Worm (Caenorhabditis elegans): ENCODE measurements around the gene T05A8.3.

Gene T05A8.3

ce11 chrII:2717335-2717734, at the start of gene T05A8.3:
TSS of gene T05A8.3 (minus strand) at chrII:2717435.
- TF ChIP-seq flh-1 (GFP tag; optimal IDR thresholded peaks at IDR 0.05) (no peak), zip-8 (tag; optimal IDR thresholded peaks at IDR 0.05) (no peak), ceh-39 (tag; optimal IDR thresholded peaks at IDR 0.05) (no peak), nhr-237 (tag; optimal IDR thresholded peaks at IDR 0.05) (no peak), ceh-43 (GFP tag; optimal IDR thresholded peaks at IDR 0.05) (no peak), nhr-76 (tag; optimal IDR thresholded peaks at IDR 0.05) (no peak), unc-62 (GFP tag; optimal IDR thresholded peaks at IDR 0.05) (no peak), cnd-1 (tag; optimal IDR thresholded peaks at IDR 0.05) (no peak), unc-120 (tag; optimal IDR thresholded peaks at IDR 0.05; ENCODE audit: poor library complexity, severe bottlenecking) (no peak), nhr-12 (tag; optimal IDR thresholded peaks at IDR 0.05) (no peak), bed-3 (GFP tag; optimal IDR thresholded peaks at IDR 0.05) (no peak), drap-1 (GFP tag; optimal IDR thresholded peaks at IDR 0.05) (no peak), lin-32 (GFP tag; optimal IDR thresholded peaks at IDR 0.05) (no peak), lsy-2 (tag; optimal IDR thresholded peaks at IDR 0.05) (no peak), mab-5 (tag; optimal IDR thresholded peaks at IDR 0.05) (no peak), mls-2 (tag; optimal IDR thresholded peaks at IDR 0.05) (no peak), elt-1 (tag; optimal IDR thresholded peaks at IDR 0.05; ENCODE audit: borderline replicate concordance, insufficient read depth) (no peak)

ce11 chrII:2766331-2766730, 49.1 kb upstream of the T05A8.3 start, which contains the start of gene F08D12.15:
TSS of gene F08D12.15 (plus strand) at chrII:2766631.
- no peak for TF ChIP-seq mls-2 (tag; optimal IDR thresholded peaks at IDR 0.05)
- TF ChIP-seq nhr-12 (tag; optimal IDR thresholded peaks at IDR 0.05), result no peak

- TF ChIP-seq ces-1 (GFP tag; optimal IDR thresholded peaks at IDR 0.05), result no peak
- no peak for TF ChIP-seq nhr-12 (tag; optimal IDR thresholded peaks at IDR 0.05)
- no peak for TF ChIP-seq pha-4 (tag; optimal IDR thresholded peaks at IDR 0.05)
- no peak for TF ChIP-seq drap-1 (GFP tag; optimal IDR thresholded peaks at IDR 0.05)
- TF ChIP-seq hlh-1 (tag; optimal IDR thresholded peaks at IDR 0.05), result no peak
- no peak for TF ChIP-seq lin-13 (tag; optimal IDR thresholded peaks at IDR 0.05)
- TF ChIP-seq flh-1 (GFP tag; optimal IDR thresholded peaks at IDR 0.05), result no peak
- no peak for TF ChIP-seq cnd-1 (tag; optimal IDR thresholded peaks at IDR 0.05)
- TF ChIP-seq blmp-1 (tag; optimal IDR thresholded peaks at IDR 0.05), result no peak
- no peak for TF ChIP-seq sem-2 (GFP tag; optimal IDR thresholded peaks at IDR 0.05)
- no peak for TF ChIP-seq snpc-4 (tag; optimal IDR thresholded peaks at IDR 0.05)
Observed at ce11 chrII:2764664-2765063, 47.4 kb upstream of the T05A8.3 start, which contains the start of gene fbxb-108. TSS of gene fbxb-108 (plus strand) at chrII:2764964.

- TF ChIP-seq lin-13 (tag; optimal IDR thresholded peaks at IDR 0.05), result no peak
- no peak for TF ChIP-seq mab-5 (tag; optimal IDR thresholded peaks at IDR 0.05)
- no peak for TF ChIP-seq flh-1 (GFP tag; optimal IDR thresholded peaks at IDR 0.05)
- no peak for TF ChIP-seq ces-1 (GFP tag; optimal IDR thresholded peaks at IDR 0.05)
- TF ChIP-seq snpc-4 (tag; optimal IDR thresholded peaks at IDR 0.05), result no peak
- no peak for TF ChIP-seq zip-8 (tag; optimal IDR thresholded peaks at IDR 0.05)
- TF ChIP-seq lsy-2 (tag; optimal IDR thresholded peaks at IDR 0.05), result no peak
- no peak for TF ChIP-seq M03D4.4 (tag; optimal IDR thresholded peaks at IDR 0.05)
- TF ChIP-seq drap-1 (GFP tag; optimal IDR thresholded peaks at IDR 0.05), result no peak
- no peak for TF ChIP-seq cnd-1 (tag; optimal IDR thresholded peaks at IDR 0.05)
- no peak for TF ChIP-seq ceh-43 (GFP tag; optimal IDR thresholded peaks at IDR 0.05)
- TF ChIP-seq unc-120 (tag; optimal IDR thresholded peaks at IDR 0.05; ENCODE audit: poor library complexity, severe bottlenecking), result no peak
- no peak for TF ChIP-seq nhr-237 (tag; optimal IDR thresholded peaks at IDR 0.05)
- TF ChIP-seq nhr-76 (tag; optimal IDR thresholded peaks at IDR 0.05), result no peak
- TF ChIP-seq pha-4 (tag; optimal IDR thresholded peaks at IDR 0.05), result no peak
- TF ChIP-seq bed-3 (GFP tag; optimal IDR thresholded peaks at IDR 0.05), result no peak
- TF ChIP-seq sptf-1 (tag; optimal IDR thresholded peaks at IDR 0.05), result no peak
- TF ChIP-seq ham-2 (GFP tag; optimal IDR thresholded peaks at IDR 0.05), result no peak
- TF ChIP-seq hlh-1 (tag; optimal IDR thresholded peaks at IDR 0.05), result no peak
- TF ChIP-seq unc-62 (GFP tag; optimal IDR thresholded peaks at IDR 0.05), result no peak
Observed at ce11 chrII:2762108-2762507, 44.9 kb upstream of the T05A8.3 start, which contains the start of gene fbxb-106. TSS of gene fbxb-106 (plus strand) at chrII:2762408.

ce11 chrII:2758476-2758875, 41.2 kb upstream of the T05A8.3 start, which contains the start of gene fbxb-107:
TSS of gene fbxb-107 (plus strand) at chrII:2758772.
- no peak for TF ChIP-seq ces-1 (GFP tag; optimal IDR thresholded peaks at IDR 0.05)
- peak; percentile 99 for TF ChIP-seq ceh-39 (tag; optimal IDR thresholded peaks at IDR 0.05)

ce11 chrII:2757954-2758353, 40.7 kb upstream of the T05A8.3 start, which contains the start of gene F29A7.8:
TSS of gene F29A7.8 (minus strand) at chrII:2758054.
- TF ChIP-seq zip-8 (tag; optimal IDR thresholded peaks at IDR 0.05), result no peak
- no peak for TF ChIP-seq flh-1 (GFP tag; optimal IDR thresholded peaks at IDR 0.05)
- TF ChIP-seq unc-62 (GFP tag; optimal IDR thresholded peaks at IDR 0.05), result no peak
- TF ChIP-seq cnd-1 (tag; optimal IDR thresholded peaks at IDR 0.05), result no peak
- TF ChIP-seq mep-1 (tag; optimal IDR thresholded peaks at IDR 0.05), result no peak
- no peak for TF ChIP-seq hlh-1 (tag; optimal IDR thresholded peaks at IDR 0.05)
- TF ChIP-seq unc-120 (tag; optimal IDR thresholded peaks at IDR 0.05; ENCODE audit: poor library complexity, severe bottlenecking), result no peak
- TF ChIP-seq nhr-2 (tag; optimal IDR thresholded peaks at IDR 0.05), result no peak
- TF ChIP-seq nhr-28 (tag; optimal IDR thresholded peaks at IDR 0.05), result no peak
- TF ChIP-seq tbx-8 (GFP tag; optimal IDR thresholded peaks at IDR 0.05), result no peak
- no peak for TF ChIP-seq elt-1 (tag; optimal IDR thresholded peaks at IDR 0.05; ENCODE audit: borderline replicate concordance, insufficient read depth)
- TF ChIP-seq unc-39 (tag; optimal IDR thresholded peaks at IDR 0.05), result no peak
- no peak for TF ChIP-seq sptf-1 (tag; optimal IDR thresholded peaks at IDR 0.05)
- TF ChIP-seq ceh-83 (GFP tag; optimal IDR thresholded peaks at IDR 0.05), result no peak
